Worm (Caenorhabditis elegans): ENCODE data around the gene K07H8.7.
A peak's percentile ranks its signal among the peaks of the same experiment; 100 is the strongest.

DNA sequence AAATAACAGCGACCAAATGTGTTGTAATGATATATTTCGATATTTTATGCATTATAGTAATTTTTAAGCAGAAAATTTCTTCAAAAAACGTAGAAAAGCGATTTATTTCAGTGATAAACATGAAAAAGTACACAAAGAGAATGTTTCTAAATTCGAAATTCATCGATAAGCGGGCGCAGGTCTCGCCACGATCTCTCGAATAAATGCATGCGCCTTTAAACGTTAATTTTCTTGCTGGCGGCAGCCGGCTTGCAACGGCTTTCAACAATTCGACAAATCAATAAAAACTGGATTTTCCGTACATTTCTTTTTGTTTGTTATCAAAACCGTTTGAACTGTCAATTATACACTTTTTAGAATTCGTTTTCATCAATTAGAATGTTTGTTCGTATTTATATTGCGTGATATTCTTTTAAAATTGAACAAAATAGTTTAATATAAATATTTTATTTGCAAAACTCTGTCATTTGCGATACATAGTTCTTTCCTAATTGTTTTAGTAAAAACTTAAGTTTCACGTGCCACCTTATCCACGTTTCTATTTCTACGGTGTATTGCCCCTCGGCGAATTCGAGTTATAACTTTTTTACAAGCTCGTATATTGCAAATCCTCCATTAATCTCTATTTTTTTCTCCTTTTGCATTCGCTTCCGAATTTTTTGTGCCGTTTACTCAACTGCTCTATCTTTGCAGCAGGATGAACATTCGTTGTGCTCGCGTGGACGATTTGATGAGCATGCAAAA is 29.9 kb upstream of the K07H8.7 start, which contains the start of gene daf-31:
- no peak for TF ChIP-seq ama-1 (optimal IDR thresholded peaks at IDR 0.05)
- TF ChIP-seq aly-1 (tag; optimal IDR thresholded peaks at IDR 0.05) = no peak
- no peak for TF ChIP-seq hmbx-1 (tag; optimal IDR thresholded peaks at IDR 0.05)
- 0 out of 2 replicates have a peak, but pooled peaks have one; percentile 5 for TF ChIP-seq sea-1 (GFP tag; conservative IDR thresholded peaks at IDR 0.05)
- TF ChIP-seq ceh-13 (GFP tag; optimal IDR thresholded peaks at IDR 0.05) = no peak
- no peak for TF ChIP-seq ceh-36 (tag; optimal IDR thresholded peaks at IDR 0.05)
- TF ChIP-seq flt-1 (GFP tag; IDR thresholded peaks at IDR 0.05) = no peak
